Worm (Caenorhabditis elegans) whole organism, L4/young adult: ENCODE measurements around the gene fip-3.

Experiments
- W03F9.2 ChIP-seq: fragments of 150-350 bp; optimal IDR thresholded peaks from 2 replicates; lab custom pipeline; 2014; ENCODE audit warnings: missing biosample characterization, missing genetic modification characterization
- him-1 ChIP-seq: sonication (generic microtip); optimal IDR thresholded peaks from 2 replicates; lab custom pipeline; 2016; ENCODE audit warnings: missing genotype, missing genetic modification reagents, missing genetic modification characterization, missing compliant biosample characterization

ce11 chrIII:8593620-8594019 is 4.3 kb upstream of the fip-3 start, which contains the start of gene C06E1.7:
- TF ChIP-seq him-1 (tag; lab: Kevin White, UChicago) (no peak), W03F9.2 (tag; lab: Kevin White, UChicago) (no peak)
